Worm (Caenorhabditis elegans) whole organism, midembryonic: ENCODE measurements around the gene sas-4.

Source experiments
- T22C8.4 ChIP-seq: fragments of 200-800 bp; sonication (Bioruptor generic); IDR thresholded peaks from 2 replicates; pipeline ENCODE4 v1.3.6; 2022; ENCODE audit warnings: missing genetic modification characterization, missing compliant biosample characterization
- cog-1 ChIP-seq: sonication (generic microtip); optimal IDR thresholded peaks from 2 replicates; lab custom pipeline; 2016; ENCODE audit warnings: missing genetic modification characterization, missing compliant biosample characterization
- flt-1 ChIP-seq: fragments of 200-800 bp; sonication (Bioruptor generic); IDR thresholded peaks from 2 replicates; pipeline ENCODE4 v1.3.6; 2022; ENCODE audit warnings: missing genetic modification characterization, missing compliant biosample characterization
- med-1 ChIP-seq: sonication (generic microtip); optimal IDR thresholded peaks from 2 replicates; lab custom pipeline; 2017; ENCODE audit warnings: missing genetic modification characterization, mild to moderate bottlenecking, missing compliant biosample characterization, antibody characterized with exemption, missing genetic modification reagents; ENCODE audit not compliant: insufficient read depth
- ref-1 ChIP-seq: fragments of 200-800 bp; sonication (Bioruptor generic); conservative IDR thresholded peaks from 2 replicates; pipeline ENCODE4 v1.3.6; 2022; ENCODE audit warnings: missing genetic modification reagents, missing genetic modification characterization, missing compliant biosample characterization
- tab-1 ChIP-seq: fragments of 200-800 bp; sonication (Bioruptor generic); IDR thresholded peaks from 2 replicates; pipeline ENCODE4 v1.3.6; 2022; ENCODE audit warnings: missing genetic modification characterization, missing compliant biosample characterization
- ztf-23 ChIP-seq: fragments of 200-800 bp; sonication (Bioruptor generic); IDR thresholded peaks from 2 replicates; pipeline ENCODE4 v1.3.6; 2022; ENCODE audit warnings: missing genetic modification reagents, missing genetic modification characterization, missing compliant biosample characterization

- TF ChIP-seq cog-1 (tag; lab: Kevin White, UChicago): no peak
- no peak for TF ChIP-seq ztf-23
- TF ChIP-seq flt-1 (GFP tag; lab: Robert Waterston, UW): no peak
- no peak for TF ChIP-seq tab-1
- no peak for TF ChIP-seq T22C8.4 (GFP tag; lab: Robert Waterston, UW)
- no peak for TF ChIP-seq ref-1 (GFP tag; lab: Robert Waterston, UW)
- TF ChIP-seq med-1 (GFP tag; lab: Kevin White, UChicago): no peak
These were observed 16.0 kb upstream of the sas-4 start, which contains the start of gene ZC262.4 for ce11 chrIII:8334432-8334831.
